Fruit fly (Drosophila melanogaster) whole organism, prepupa: ENCODE data around the gene CG16824.

Experiments used
- Blimp-1 ChIP-seq: fragments of 200-800 bp; sonication (Bioruptor generic); optimal IDR thresholded peaks from 3 replicates; lab custom pipeline; 2017; ENCODE audit warnings: missing biosample characterization, missing genetic modification characterization, mild to moderate bottlenecking, moderate library complexity, missing genetic modification reagents
- CG10631 ChIP-seq: fragments of 200-800 bp; sonication (Bioruptor generic); optimal IDR thresholded peaks from 2 replicates; lab custom pipeline; 2016; ENCODE audit warnings: missing biosample characterization, missing genetic modification characterization
- CG10669 ChIP-seq: fragments of 200-800 bp; sonication (Bioruptor generic); optimal IDR thresholded peaks from 3 replicates; lab custom pipeline; 2018; ENCODE audit warnings: missing biosample characterization, mild to moderate bottlenecking, missing genetic modification characterization, moderate library complexity
- CG11902 ChIP-seq: fragments of 200-800 bp; sonication (Bioruptor generic); optimal IDR thresholded peaks from 3 replicates; lab custom pipeline; 2016; ENCODE audit warnings: missing biosample characterization, missing genetic modification characterization
- CG15336 ChIP-seq: fragments of 200-800 bp; sonication (Bioruptor generic); IDR thresholded peaks from 2 replicates; pipeline ENCODE4 v1.3.6; 2022; ENCODE audit warnings: missing biosample characterization, missing genetic modification characterization
- CG1621 ChIP-seq: fragments of 200-800 bp; sonication (Bioruptor generic); optimal IDR thresholded peaks from 3 replicates; lab custom pipeline; 2018; ENCODE audit warnings: missing biosample characterization, mild to moderate bottlenecking, missing genetic modification characterization
- CG3032 ChIP-seq: fragments of 200-800 bp; optimal IDR thresholded peaks from 2 replicates; lab custom pipeline; 2019; ENCODE audit warnings: missing biosample characterization, mild to moderate bottlenecking, missing genetic modification characterization, moderate library complexity
- CG32006 ChIP-seq: fragments of 200-800 bp; sonication (Bioruptor generic); optimal IDR thresholded peaks from 3 replicates; lab custom pipeline; 2017; ENCODE audit warnings: missing biosample characterization, mild to moderate bottlenecking, missing genetic modification characterization
- CG3919 ChIP-seq: fragments of 200-800 bp; sonication (Bioruptor generic); optimal IDR thresholded peaks from 3 replicates; lab custom pipeline; 2016; ENCODE audit warnings: missing biosample characterization, missing genetic modification characterization
- CG4318 ChIP-seq: fragments of 200-800 bp; sonication (Bioruptor generic); optimal IDR thresholded peaks from 3 replicates; lab custom pipeline; 2017; ENCODE audit warnings: missing biosample characterization, mild to moderate bottlenecking, missing genetic modification characterization
- CG6276 ChIP-seq: fragments of 200-800 bp; sonication (Bioruptor generic); optimal IDR thresholded peaks from 2 replicates; lab custom pipeline; 2017; ENCODE audit warnings: missing biosample characterization, mild to moderate bottlenecking, missing genetic modification characterization
- CG6792 ChIP-seq: fragments of 200-800 bp; sonication (Bioruptor generic); optimal IDR thresholded peaks from 3 replicates; lab custom pipeline; 2016; ENCODE audit warnings: missing biosample characterization, missing genetic modification characterization
- CG6808 ChIP-seq: fragments of 200-800 bp; sonication (Bioruptor generic); optimal IDR thresholded peaks from 3 replicates; lab custom pipeline; 2017; ENCODE audit warnings: missing biosample characterization, missing genetic modification characterization, mild to moderate bottlenecking, moderate library complexity, missing genetic modification reagents
- CG6854 ChIP-seq: fragments of 200-800 bp; sonication (Bioruptor generic); optimal IDR thresholded peaks from 2 replicates; lab custom pipeline; 2017; ENCODE audit warnings: missing biosample characterization, mild to moderate bottlenecking, missing genetic modification characterization
- CG7368 ChIP-seq: fragments of 200-800 bp; sonication (Bioruptor generic); optimal IDR thresholded peaks from 3 replicates; lab custom pipeline; 2016; ENCODE audit warnings: missing biosample characterization, missing genetic modification characterization
- CG8119 ChIP-seq: fragments of 200-800 bp; sonication (Bioruptor generic); IDR thresholded peaks from 3 replicates; pipeline ENCODE4 v1.3.6; 2022; ENCODE audit warnings: missing biosample characterization, missing genetic modification characterization
- CG8319 ChIP-seq: fragments of 200-800 bp; sonication (Bioruptor generic); optimal IDR thresholded peaks from 3 replicates; lab custom pipeline; 2016; ENCODE audit warnings: missing biosample characterization, missing genetic modification characterization
- CG8632 ChIP-seq: fragments of 200-800 bp; sonication (Bioruptor generic); optimal IDR thresholded peaks from 3 replicates; lab custom pipeline; 2016; ENCODE audit warnings: missing biosample characterization, missing genetic modification characterization
- CG9139 ChIP-seq: fragments of 200-800 bp; sonication (Bioruptor generic); optimal IDR thresholded peaks from 3 replicates; lab custom pipeline; 2017; ENCODE audit warnings: missing biosample characterization, mild to moderate bottlenecking, missing genetic modification characterization
- Eip78C ChIP-seq: fragments of 200-800 bp; sonication (Bioruptor generic); peaks from one replicate; lab custom pipeline; 2016; ENCODE audit warnings: missing biosample characterization, missing genetic modification characterization
- Ets21C ChIP-seq: fragments of 200-800 bp; sonication (Bioruptor generic); optimal IDR thresholded peaks from 3 replicates; lab custom pipeline; 2016; ENCODE audit warnings: missing biosample characterization, missing genetic modification characterization
- Ets96B ChIP-seq: fragments of 200-800 bp; optimal IDR thresholded peaks from 2 replicates; lab custom pipeline; 2019; ENCODE audit warnings: missing biosample characterization, mild to moderate bottlenecking, missing genetic modification characterization, moderate library complexity
- Gug ChIP-seq: fragments of 200-800 bp; sonication (Bioruptor generic); IDR thresholded peaks from 2 replicates; pipeline ENCODE4 v1.3.6; 2022; ENCODE audit warnings: missing biosample characterization, missing genetic modification characterization
- Hr38 ChIP-seq: sonication (Bioruptor generic); optimal IDR thresholded peaks from 2 replicates; lab custom pipeline; 2016; ENCODE audit warnings: missing biosample characterization, missing genetic modification characterization
- Hr4 ChIP-seq: fragments of 200-800 bp; sonication (Bioruptor generic); optimal IDR thresholded peaks from 3 replicates; lab custom pipeline; 2016; ENCODE audit warnings: missing biosample characterization, missing genetic modification characterization
- Lpt ChIP-seq: fragments of 200-800 bp; sonication (Bioruptor generic); optimal IDR thresholded peaks from 3 replicates; lab custom pipeline; 2016; ENCODE audit warnings: missing biosample characterization, missing genetic modification characterization
- OdsH ChIP-seq: fragments of 200-800 bp; sonication (Bioruptor generic); optimal IDR thresholded peaks from 3 replicates; lab custom pipeline; 2016; ENCODE audit warnings: missing biosample characterization, missing genetic modification characterization
- Smox ChIP-seq: fragments of 200-800 bp; sonication (Bioruptor generic); optimal IDR thresholded peaks from 3 replicates; lab custom pipeline; 2016; ENCODE audit warnings: missing biosample characterization, missing genetic modification characterization
- Sox14 ChIP-seq: fragments of 200-800 bp; sonication (Bioruptor generic); optimal IDR thresholded peaks from 3 replicates; lab custom pipeline; 2016; ENCODE audit warnings: missing biosample characterization, missing genetic modification characterization
- achi ChIP-seq: fragments of 200-800 bp; sonication (Bioruptor generic); optimal IDR thresholded peaks from 3 replicates; lab custom pipeline; 2016; ENCODE audit warnings: missing biosample characterization, missing genetic modification characterization
- acj6 ChIP-seq: fragments of 200-800 bp; sonication (Bioruptor generic); optimal IDR thresholded peaks from 3 replicates; lab custom pipeline; 2016; ENCODE audit warnings: missing biosample characterization, missing genetic modification characterization
- cyc ChIP-seq: fragments of 200-800 bp; sonication (Bioruptor generic); optimal IDR thresholded peaks from 3 replicates; lab custom pipeline; 2016; ENCODE audit warnings: missing biosample characterization, missing genetic modification characterization
- dsx ChIP-seq: fragments of 200-800 bp; optimal IDR thresholded peaks from 3 replicates; lab custom pipeline; 2019; ENCODE audit warnings: missing biosample characterization, mild to moderate bottlenecking, missing genetic modification characterization, moderate library complexity; ENCODE audit not compliant: poor library complexity, severe bottlenecking
- eg ChIP-seq: fragments of 200-800 bp; sonication (Bioruptor generic); IDR thresholded peaks from 3 replicates; pipeline ENCODE4 v1.3.6; 2022; ENCODE audit warnings: missing biosample characterization, missing genetic modification characterization
- esn ChIP-seq: fragments of 200-800 bp; sonication (Bioruptor generic); optimal IDR thresholded peaks from 2 replicates; lab custom pipeline; 2016; ENCODE audit warnings: missing biosample characterization, mild to moderate bottlenecking, missing genetic modification characterization, moderate library complexity
- fd59A ChIP-seq: fragments of 200-800 bp; sonication (Bioruptor generic); optimal IDR thresholded peaks from 2 replicates; lab custom pipeline; 2017; ENCODE audit warnings: missing biosample characterization, mild to moderate bottlenecking, missing genetic modification characterization, missing genetic modification reagents
- fd85E ChIP-seq: fragments of 200-800 bp; sonication (Bioruptor generic); optimal IDR thresholded peaks from 3 replicates; lab custom pipeline; 2016; ENCODE audit warnings: missing biosample characterization, missing genetic modification characterization
- fkh ChIP-seq: fragments of 200-800 bp; sonication (Bioruptor generic); optimal IDR thresholded peaks from 3 replicates; lab custom pipeline; 2017; ENCODE audit warnings: missing biosample characterization, mild to moderate bottlenecking, missing genetic modification characterization, moderate library complexity
- lz ChIP-seq: fragments of 200-800 bp; sonication (Bioruptor generic); optimal IDR thresholded peaks from 3 replicates; lab custom pipeline; 2016; ENCODE audit warnings: missing biosample characterization, missing genetic modification characterization
- net ChIP-seq: fragments of 200-800 bp; sonication (Bioruptor generic); optimal IDR thresholded peaks from 3 replicates; lab custom pipeline; 2016; ENCODE audit warnings: missing biosample characterization, missing genetic modification characterization
- pdm3 ChIP-seq: fragments of 200-800 bp; sonication (Bioruptor generic); optimal IDR thresholded peaks from 3 replicates; lab custom pipeline; 2016; ENCODE audit warnings: missing biosample characterization, missing genetic modification characterization
- salr ChIP-seq, 2 experiments: fragments of 200-800 bp; sonication (Bioruptor generic); optimal IDR thresholded peaks; 3 replicates each; lab custom pipeline; 2016 to 2018; ENCODE audit warnings: missing biosample characterization in 2 of 2, missing genetic modification characterization in 2 of 2, mild to moderate bottlenecking in 1 of 2
- spab ChIP-seq: fragments of 200-800 bp; sonication (Bioruptor generic); optimal IDR thresholded peaks from 2 replicates; lab custom pipeline; 2017; ENCODE audit warnings: missing biosample characterization, mild to moderate bottlenecking, missing genetic modification characterization, missing genetic modification reagents
- ss ChIP-seq, 2 experiments: fragments of 200-800 bp; sonication (Bioruptor generic); optimal IDR thresholded peaks; 2 replicates in 1 of 2; 3 replicates in 1 of 2; lab custom pipeline; 2017 to 2018; ENCODE audit warnings: mild to moderate bottlenecking in 2 of 2, missing biosample characterization in 2 of 2, missing genetic modification characterization in 2 of 2, moderate library complexity in 1 of 2
- svp ChIP-seq: fragments of 200-800 bp; sonication (Bioruptor generic); peaks from one replicate; lab custom pipeline; 2016; ENCODE audit warnings: missing biosample characterization, missing genetic modification characterization

CG16824 gene

dm6 chr2L:13268040-13268652, 24.7 kb upstream of the CG16824 start:
- TF ChIP-seq CG7368 (GFP tag; lab: Kevin White, UChicago) (no peak), pdm3 (GFP tag; lab: Kevin White, UChicago) (no peak), CG8319 (GFP tag; lab: Kevin White, UChicago) (no peak), Hr38 (GFP tag; lab: Kevin White, UChicago) (no peak), spab (peak; percentile 33), Hr4 (GFP tag; lab: Kevin White, UChicago) (no peak), lz (GFP tag; lab: Kevin White, UChicago) (no peak), fkh (no peak), CG10669 (GFP tag; lab: Kevin White, UChicago) (peak; percentile 26), Ets96B (tag; lab: Kevin White, UChicago) (peak; percentile 55), fd85E (GFP tag; lab: Kevin White, UChicago) (no peak), dsx (GFP tag; lab: Kevin White, UChicago) (peak; percentile 76), esn (no peak), CG15336 (GFP tag; lab: Robert Waterston, UW) (peak; percentile 70), cyc (GFP tag; lab: Kevin White, UChicago) (no peak), svp (GFP tag; lab: Kevin White, UChicago) (no peak), CG8119 (GFP tag; lab: Robert Waterston, UW) (peak; percentile 72), Smox (GFP tag; lab: Kevin White, UChicago) (no peak), acj6 (peak; percentile 19), CG3919 (peak; percentile 17), salr (GFP tag; optimal IDR thresholded peaks at IDR 0.05; lab: Kevin White, UChicago) (peak in 1 of 2 experiments; percentile 51), CG6808 (GFP tag; lab: Kevin White, UChicago) (peak; percentile 51), Eip78C (GFP tag; lab: Kevin White, UChicago) (peak; percentile 71), CG4318 (GFP tag; lab: Kevin White, UChicago) (peak; percentile 26), Sox14 (GFP tag; lab: Kevin White, UChicago) (peak; percentile 25), CG1621 (tag; lab: Kevin White, UChicago) (peak; percentile 4), Ets21C (GFP tag; lab: Kevin White, UChicago) (no peak), fd59A (GFP tag; lab: Kevin White, UChicago) (no peak), OdsH (GFP tag; lab: Kevin White, UChicago) (peak; percentile 52), CG6854 (no peak), CG32006 (GFP tag; lab: Kevin White, UChicago) (peak; percentile 72), ss (GFP tag; optimal IDR thresholded peaks at IDR 0.05; lab: Kevin White, UChicago) (peak; percentile 54 to 65), CG8632 (GFP tag; lab: Kevin White, UChicago) (no peak), net (GFP tag; lab: Kevin White, UChicago) (peak; percentile 13), CG11902 (GFP tag; lab: Kevin White, UChicago) (no peak), CG3032 (tag; lab: Kevin White, UChicago) (peak; percentile 70), CG6792 (GFP tag; lab: Kevin White, UChicago) (no peak), achi (GFP tag; lab: Kevin White, UChicago) (peak; percentile 60), Lpt (peak; percentile 55), CG9139 (GFP tag; lab: Kevin White, UChicago) (no peak), Blimp-1 (GFP tag; lab: Kevin White, UChicago) (no peak), CG10631 (peak; percentile 51), CG6276 (GFP tag; lab: Kevin White, UChicago) (peak; percentile 25), eg (GFP tag; lab: Robert Waterston, UW) (peak; percentile 51; the same call in 2 of the 3 replicates), Gug (GFP tag; lab: Robert Waterston, UW) (peak; percentile 31; the same call in 1 of the 2 replicates)
